Worm (Caenorhabditis elegans): ENCODE results near the gene Y39E4B.5.

ce11 chrIII:13201079-13201478, 31.4 kb downstream of the Y39E4B.5 start:
- TF ChIP-seq him-1 (tag; optimal IDR thresholded peaks at IDR 0.05) (no peak), dao-5 (tag; optimal IDR thresholded peaks at IDR 0.05) (no peak)

All from whole organism, L4/young adult.